Worm (Caenorhabditis elegans): ENCODE measurements around the gene bcas-2.
A peak's percentile ranks its signal among the peaks of the same experiment; 100 is the strongest.

Gene bcas-2

ce11 chrIII:6208984-6209383 is 36.6 kb downstream of the bcas-2 start, which contains the start of gene C23G10.1:
C23G10.1 (plus strand) TSS chrIII:6209284.
- TF ChIP-seq M03D4.4 (tag; optimal IDR thresholded peaks at IDR 0.05): no peak
- TF ChIP-seq nhr-12 (tag; optimal IDR thresholded peaks at IDR 0.05): no peak
- no peak for TF ChIP-seq lin-13 (tag; optimal IDR thresholded peaks at IDR 0.05)
- TF ChIP-seq elt-1 (tag; optimal IDR thresholded peaks at IDR 0.05; ENCODE audit: borderline replicate concordance, insufficient read depth): no peak
- no peak for TF ChIP-seq sem-2 (GFP tag; optimal IDR thresholded peaks at IDR 0.05)
- TF ChIP-seq mab-5 (tag; optimal IDR thresholded peaks at IDR 0.05): no peak
- no peak for TF ChIP-seq blmp-1 (tag; optimal IDR thresholded peaks at IDR 0.05)
- TF ChIP-seq nhr-2 (tag; optimal IDR thresholded peaks at IDR 0.05): no peak
- TF ChIP-seq mls-2 (tag; optimal IDR thresholded peaks at IDR 0.05): no peak
- no peak for TF ChIP-seq pha-4 (tag; optimal IDR thresholded peaks at IDR 0.05)
- TF ChIP-seq unc-120 (tag; optimal IDR thresholded peaks at IDR 0.05; ENCODE audit: poor library complexity, severe bottlenecking): no peak
- no peak for TF ChIP-seq cnd-1 (tag; optimal IDR thresholded peaks at IDR 0.05)
- TF ChIP-seq bed-3 (GFP tag; optimal IDR thresholded peaks at IDR 0.05): no peak
- TF ChIP-seq mep-1 (tag; optimal IDR thresholded peaks at IDR 0.05): no peak
- no peak for TF ChIP-seq ceh-39 (tag; optimal IDR thresholded peaks at IDR 0.05)
- TF ChIP-seq lin-32 (GFP tag; optimal IDR thresholded peaks at IDR 0.05): no peak

- TF ChIP-seq lin-13 (tag; optimal IDR thresholded peaks at IDR 0.05) (no peak), drap-1 (GFP tag; optimal IDR thresholded peaks at IDR 0.05) (no peak), snpc-4 (tag; optimal IDR thresholded peaks at IDR 0.05) (no peak), nhr-28 (tag; optimal IDR thresholded peaks at IDR 0.05) (no peak), ces-1 (GFP tag; optimal IDR thresholded peaks at IDR 0.05) (no peak), mep-1 (tag; optimal IDR thresholded peaks at IDR 0.05) (no peak), ztf-11 (tag; optimal IDR thresholded peaks at IDR 0.05) (no peak), pha-4 (tag; optimal IDR thresholded peaks at IDR 0.05) (no peak), ceh-39 (tag; optimal IDR thresholded peaks at IDR 0.05) (no peak), nhr-76 (tag; optimal IDR thresholded peaks at IDR 0.05) (no peak), sptf-1 (tag; optimal IDR thresholded peaks at IDR 0.05) (no peak), sem-2 (GFP tag; optimal IDR thresholded peaks at IDR 0.05) (no peak), mab-5 (tag; optimal IDR thresholded peaks at IDR 0.05) (no peak), ham-2 (GFP tag; optimal IDR thresholded peaks at IDR 0.05) (no peak)
These were observed 37.7 kb downstream of the bcas-2 start, which contains the start of gene C23G10.2 for ce11 chrIII:6207881-6208280. C23G10.2 (plus strand) TSS chrIII:6208064.

ce11 chrIII:6207046-6207445 is 38.6 kb downstream of the bcas-2 start:
- TF ChIP-seq M03D4.4 (tag; optimal IDR thresholded peaks at IDR 0.05): no peak
- no peak for TF ChIP-seq elt-1 (tag; optimal IDR thresholded peaks at IDR 0.05; ENCODE audit: borderline replicate concordance, insufficient read depth)
- TF ChIP-seq blmp-1 (tag; optimal IDR thresholded peaks at IDR 0.05): no peak
- no peak for TF ChIP-seq hlh-1 (tag; optimal IDR thresholded peaks at IDR 0.05)
- no peak for TF ChIP-seq flh-1 (GFP tag; optimal IDR thresholded peaks at IDR 0.05)
- no peak for TF ChIP-seq bed-3 (GFP tag; optimal IDR thresholded peaks at IDR 0.05)
- TF ChIP-seq mls-2 (tag; optimal IDR thresholded peaks at IDR 0.05): no peak
- TF ChIP-seq sem-2 (GFP tag; optimal IDR thresholded peaks at IDR 0.05): no peak
- no peak for TF ChIP-seq ceh-39 (tag; optimal IDR thresholded peaks at IDR 0.05)

DNA sequence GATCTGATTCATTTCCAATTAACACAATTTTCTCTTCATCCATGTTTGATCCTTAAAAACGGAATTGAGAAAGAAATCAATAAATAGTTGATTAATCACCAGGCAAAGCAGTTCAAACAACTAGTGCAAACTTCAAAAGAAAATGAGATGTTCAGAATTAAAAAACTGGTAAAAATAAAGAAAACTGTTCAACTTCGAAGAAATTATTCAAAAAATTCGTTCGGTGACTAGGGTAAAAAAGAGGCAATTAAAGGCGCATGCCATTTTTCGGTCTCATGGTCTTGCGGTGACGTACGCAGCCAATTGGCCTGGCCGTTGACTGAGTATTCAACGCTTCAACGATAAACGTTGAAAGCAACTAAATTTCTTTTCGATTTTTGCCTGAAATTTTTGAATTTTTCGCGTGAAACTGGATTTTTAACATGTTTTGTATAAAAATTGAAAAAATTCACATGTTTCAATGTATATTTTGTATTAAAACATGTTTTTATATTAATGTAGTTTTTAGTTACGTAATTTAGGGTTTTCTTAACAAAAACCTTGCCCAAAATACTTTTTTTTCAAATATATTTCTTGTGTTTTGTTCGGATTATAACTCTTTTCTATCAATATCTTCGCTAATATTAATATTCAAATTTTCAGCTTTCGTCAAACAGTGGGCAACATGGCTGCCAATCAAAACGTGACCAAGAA is 39.3 kb downstream of the bcas-2 start, which contains the start of the genes sna-3 and rps-3:
sna-3 (minus strand) TSS at position 51 of the 693 bp plus-strand sequence.
rps-3 (plus strand) TSS at position 643 of the 693 bp plus-strand sequence.
- TF ChIP-seq M03D4.4 (tag; optimal IDR thresholded peaks at IDR 0.05): no peak
- peak; percentile 43 for TF ChIP-seq nhr-2 (tag; optimal IDR thresholded peaks at IDR 0.05)
- peak; percentile 75 for TF ChIP-seq lin-13 (tag; optimal IDR thresholded peaks at IDR 0.05)
- TF ChIP-seq ceh-43 (GFP tag; optimal IDR thresholded peaks at IDR 0.05): no peak
- peak; percentile 32 for TF ChIP-seq pha-4 (tag; optimal IDR thresholded peaks at IDR 0.05)
- TF ChIP-seq ztf-11 (tag; optimal IDR thresholded peaks at IDR 0.05): no peak
- TF ChIP-seq nhr-76 (tag; optimal IDR thresholded peaks at IDR 0.05): no peak
- TF ChIP-seq nhr-237 (tag; optimal IDR thresholded peaks at IDR 0.05): peak; percentile 63
- no peak for TF ChIP-seq bed-3 (GFP tag; optimal IDR thresholded peaks at IDR 0.05)
- TF ChIP-seq unc-120 (tag; optimal IDR thresholded peaks at IDR 0.05; ENCODE audit: poor library complexity, severe bottlenecking): peak; percentile 49
- no peak for TF ChIP-seq blmp-1 (tag; optimal IDR thresholded peaks at IDR 0.05)
- TF ChIP-seq mab-5 (tag; optimal IDR thresholded peaks at IDR 0.05): no peak
- no peak for TF ChIP-seq nhr-12 (tag; optimal IDR thresholded peaks at IDR 0.05)
- no peak for TF ChIP-seq snpc-4 (tag; optimal IDR thresholded peaks at IDR 0.05)
- no peak for TF ChIP-seq ham-2 (GFP tag; optimal IDR thresholded peaks at IDR 0.05)
- TF ChIP-seq ceh-83 (GFP tag; optimal IDR thresholded peaks at IDR 0.05): no peak
- TF ChIP-seq elt-1 (tag; optimal IDR thresholded peaks at IDR 0.05; ENCODE audit: borderline replicate concordance, insufficient read depth): no peak
- TF ChIP-seq ceh-39 (tag; optimal IDR thresholded peaks at IDR 0.05): peak; percentile 74
- no peak for TF ChIP-seq elt-3 (tag; optimal IDR thresholded peaks at IDR 0.05)
- TF ChIP-seq lin-32 (GFP tag; optimal IDR thresholded peaks at IDR 0.05): no peak
- no peak for TF ChIP-seq drap-1 (GFP tag; optimal IDR thresholded peaks at IDR 0.05)
- peak; percentile 87 for TF ChIP-seq lsy-2 (tag; optimal IDR thresholded peaks at IDR 0.05)
- TF ChIP-seq mls-2 (tag; optimal IDR thresholded peaks at IDR 0.05): peak; percentile 69
- no peak for TF ChIP-seq ces-1 (GFP tag; optimal IDR thresholded peaks at IDR 0.05)
- TF ChIP-seq sem-2 (GFP tag; optimal IDR thresholded peaks at IDR 0.05): no peak
- TF ChIP-seq mep-1 (tag; optimal IDR thresholded peaks at IDR 0.05): peak; percentile 83
- TF ChIP-seq cnd-1 (tag; optimal IDR thresholded peaks at IDR 0.05): no peak
- TF ChIP-seq nhr-28 (tag; optimal IDR thresholded peaks at IDR 0.05): no peak
- TF ChIP-seq unc-39 (tag; optimal IDR thresholded peaks at IDR 0.05): no peak
- peak; percentile 14 for TF ChIP-seq unc-62 (GFP tag; optimal IDR thresholded peaks at IDR 0.05)
- peak; percentile 60 for TF ChIP-seq hlh-1 (tag; optimal IDR thresholded peaks at IDR 0.05)
- TF ChIP-seq sptf-1 (tag; optimal IDR thresholded peaks at IDR 0.05): peak; percentile 35
- TF ChIP-seq flh-1 (GFP tag; optimal IDR thresholded peaks at IDR 0.05): no peak
- no peak for TF ChIP-seq zip-8 (tag; optimal IDR thresholded peaks at IDR 0.05)
- TF ChIP-seq tbx-8 (GFP tag; optimal IDR thresholded peaks at IDR 0.05): no peak
